Worm (Caenorhabditis elegans) whole organism, late embryonic: ENCODE data around the gene pfd-2.

Source experiments
- C08G9.2 ChIP-seq: sonication (generic microtip); optimal IDR thresholded peaks from 2 replicates; lab custom pipeline; 2016; ENCODE audit warnings: mild to moderate bottlenecking, missing genetic modification characterization, moderate library complexity, missing compliant biosample characterization
- F13H6.1 ChIP-seq: sonication (generic microtip); optimal IDR thresholded peaks from 2 replicates; lab custom pipeline; 2016; ENCODE audit warnings: missing genetic modification characterization, missing compliant biosample characterization
- K02D7.2 ChIP-seq: sonication (generic microtip); optimal IDR thresholded peaks from 2 replicates; lab custom pipeline; 2017; ENCODE audit warnings: mild to moderate bottlenecking, missing genetic modification characterization, missing compliant biosample characterization
- K09A11.1 ChIP-seq: sonication (generic microtip); optimal IDR thresholded peaks from 2 replicates; lab custom pipeline; 2017; ENCODE audit warnings: antibody characterized with exemption, mild to moderate bottlenecking, missing genetic modification characterization, missing compliant biosample characterization; ENCODE audit not compliant: insufficient read depth
- Y22D7AL.16 ChIP-seq: sonication (generic microtip); optimal IDR thresholded peaks from 2 replicates; lab custom pipeline; 2016; ENCODE audit warnings: missing genetic modification characterization, missing compliant biosample characterization
- ahr-1 ChIP-seq: sonication (generic microtip); optimal IDR thresholded peaks from 2 replicates; lab custom pipeline; 2016; ENCODE audit warnings: missing genetic modification characterization, missing compliant biosample characterization
- ama-1 ChIP-seq: fragments of 150-350 bp; optimal IDR thresholded peaks from 2 replicates; lab custom pipeline; 2014
- ceh-14 ChIP-seq: sonication (generic microtip); optimal IDR thresholded peaks from 2 replicates; lab custom pipeline; 2016; ENCODE audit warnings: missing genotype, missing genetic modification characterization, missing compliant biosample characterization
- ceh-18 ChIP-seq: sonication (generic microtip); optimal IDR thresholded peaks from 2 replicates; lab custom pipeline; 2016; ENCODE audit warnings: missing genetic modification characterization, missing compliant biosample characterization
- ceh-19 ChIP-seq: fragments of 200-800 bp; sonication (Bioruptor generic); optimal IDR thresholded peaks from 2 replicates; lab custom pipeline; 2018; ENCODE audit warnings: mild to moderate bottlenecking, missing genetic modification characterization, missing compliant biosample characterization
- ceh-2 ChIP-seq: sonication (generic microtip); optimal IDR thresholded peaks from 2 replicates; lab custom pipeline; 2016; ENCODE audit warnings: missing genotype, missing genetic modification characterization, missing compliant biosample characterization
- ceh-22 ChIP-seq: sonication (generic microtip); optimal IDR thresholded peaks from 2 replicates; lab custom pipeline; 2017; ENCODE audit warnings: missing biosample characterization, missing genetic modification characterization
- ceh-24 ChIP-seq: sonication (generic microtip); optimal IDR thresholded peaks from 2 replicates; lab custom pipeline; 2016; ENCODE audit warnings: mild to moderate bottlenecking, missing genetic modification characterization, missing compliant biosample characterization
- ceh-30 ChIP-seq: fragments of 150-350 bp; optimal IDR thresholded peaks from 2 replicates; lab custom pipeline; 2014; ENCODE audit warnings: missing biosample characterization, missing genetic modification characterization
- ceh-31 ChIP-seq: sonication (generic microtip); optimal IDR thresholded peaks from 2 replicates; lab custom pipeline; 2016; ENCODE audit warnings: missing genetic modification characterization, missing compliant biosample characterization
- ceh-45 ChIP-seq: fragments of 200-800 bp; sonication (Bioruptor generic); IDR thresholded peaks from 2 replicates; pipeline ENCODE4 v1.3.6; 2022; ENCODE audit warnings: missing genetic modification reagents, missing genetic modification characterization, missing compliant biosample characterization
- che-1 ChIP-seq: sonication (generic microtip); optimal IDR thresholded peaks from 2 replicates; lab custom pipeline; 2016; ENCODE audit warnings: mild to moderate bottlenecking, missing genetic modification characterization, missing compliant biosample characterization
- dmd-4 ChIP-seq: sonication (generic microtip); optimal IDR thresholded peaks from 2 replicates; lab custom pipeline; 2016; ENCODE audit warnings: borderline replicate concordance, missing genetic modification characterization, missing compliant biosample characterization
- elt-2 ChIP-seq: sonication (generic microtip); optimal IDR thresholded peaks from 2 replicates; lab custom pipeline; 2016; ENCODE audit warnings: missing genetic modification reagents, missing genetic modification characterization, missing compliant biosample characterization
- elt-4 ChIP-seq: sonication (generic microtip); optimal IDR thresholded peaks from 2 replicates; lab custom pipeline; 2016; ENCODE audit warnings: missing genetic modification characterization, missing compliant biosample characterization
- ets-4 ChIP-seq: sonication (generic microtip); optimal IDR thresholded peaks from 2 replicates; lab custom pipeline; 2016; ENCODE audit warnings: missing genetic modification characterization, missing compliant biosample characterization
- fkh-6 ChIP-seq: sonication (generic microtip); optimal IDR thresholded peaks from 2 replicates; lab custom pipeline; 2016; ENCODE audit warnings: missing genetic modification characterization, missing compliant biosample characterization
- hlh-13 ChIP-seq: fragments of 200-800 bp; sonication (Bioruptor generic); optimal IDR thresholded peaks from 2 replicates; lab custom pipeline; 2018; ENCODE audit warnings: mild to moderate bottlenecking, missing genetic modification characterization, missing compliant biosample characterization
- hlh-30 ChIP-seq: sonication (generic microtip); optimal IDR thresholded peaks from 2 replicates; lab custom pipeline; 2017; ENCODE audit warnings: antibody characterized with exemption, missing genetic modification characterization, missing compliant biosample characterization; ENCODE audit not compliant: insufficient read depth
- hlh-6 ChIP-seq: sonication (generic microtip); optimal IDR thresholded peaks from 2 replicates; lab custom pipeline; 2016; ENCODE audit warnings: missing genotype, missing genetic modification characterization, missing compliant biosample characterization
- lin-11 ChIP-seq: fragments of 200-800 bp; sonication (Bioruptor generic); optimal IDR thresholded peaks from 2 replicates; lab custom pipeline; 2018; ENCODE audit warnings: mild to moderate bottlenecking, missing genetic modification characterization, missing compliant biosample characterization
- madf-2 ChIP-seq: sonication (generic microtip); optimal IDR thresholded peaks from 2 replicates; lab custom pipeline; 2017; ENCODE audit warnings: missing genetic modification characterization, missing compliant biosample characterization
- mec-3 ChIP-seq: sonication (generic microtip); optimal IDR thresholded peaks from 2 replicates; lab custom pipeline; 2016; ENCODE audit warnings: borderline replicate concordance, missing genetic modification characterization, missing compliant biosample characterization
- nfya-1 ChIP-seq: sonication (generic microtip); optimal IDR thresholded peaks from 2 replicates; lab custom pipeline; 2017; ENCODE audit warnings: missing genetic modification characterization, mild to moderate bottlenecking, missing compliant biosample characterization, antibody characterized with exemption, moderate library complexity
- nhr-11 ChIP-seq: fragments of 150-350 bp; optimal IDR thresholded peaks from 2 replicates; lab custom pipeline; 2014; ENCODE audit warnings: missing biosample characterization, missing genetic modification characterization
- nhr-232 ChIP-seq: sonication (generic microtip); optimal IDR thresholded peaks from 2 replicates; lab custom pipeline; 2016; ENCODE audit warnings: missing genetic modification characterization, missing compliant biosample characterization
- npax-4 ChIP-seq: sonication (generic microtip); optimal IDR thresholded peaks from 2 replicates; lab custom pipeline; 2016; ENCODE audit warnings: missing genetic modification characterization, missing compliant biosample characterization
- odd-2 ChIP-seq: sonication (generic microtip); optimal IDR thresholded peaks from 2 replicates; lab custom pipeline; 2017; ENCODE audit warnings: antibody characterized with exemption, mild to moderate bottlenecking, missing genetic modification characterization, missing compliant biosample characterization
- pat-9 ChIP-seq: fragments of 200-800 bp; sonication (Bioruptor generic); optimal IDR thresholded peaks from 2 replicates; lab custom pipeline; 2018; ENCODE audit warnings: mild to moderate bottlenecking, missing genetic modification characterization, moderate library complexity, missing compliant biosample characterization
- pha-2 ChIP-seq: sonication (generic microtip); optimal IDR thresholded peaks from 2 replicates; lab custom pipeline; 2017; ENCODE audit warnings: mild to moderate bottlenecking, missing genetic modification characterization, missing compliant biosample characterization
- pqm-1 ChIP-seq: sonication (generic microtip); optimal IDR thresholded peaks from 2 replicates; lab custom pipeline; 2016; ENCODE audit warnings: missing genetic modification characterization, missing compliant biosample characterization
- pros-1 ChIP-seq: fragments of 150-350 bp; optimal IDR thresholded peaks from 2 replicates; lab custom pipeline; 2014; ENCODE audit warnings: missing biosample characterization, missing genetic modification reagents, missing genetic modification characterization
- sdc-2 ChIP-seq: sonication (generic microtip); optimal IDR thresholded peaks from 2 replicates; lab custom pipeline; 2016; ENCODE audit warnings: missing genotype, missing genetic modification characterization, missing compliant biosample characterization
- sox-2 ChIP-seq: fragments of 200-800 bp; sonication (Bioruptor generic); IDR thresholded peaks from 2 replicates; pipeline ENCODE4 v1.3.6; 2022; ENCODE audit warnings: missing genetic modification reagents, missing genetic modification characterization, missing compliant biosample characterization
- sox-4 ChIP-seq: sonication (generic microtip); optimal IDR thresholded peaks from 2 replicates; lab custom pipeline; 2017; ENCODE audit warnings: mild to moderate bottlenecking, missing genetic modification characterization, inconsistent platforms, missing compliant biosample characterization
- syd-9 ChIP-seq: sonication (generic microtip); optimal IDR thresholded peaks from 2 replicates; lab custom pipeline; 2016; ENCODE audit warnings: mild to moderate bottlenecking, missing genetic modification characterization, moderate library complexity, missing compliant biosample characterization
- ttx-3 ChIP-seq: sonication (generic microtip); optimal IDR thresholded peaks from 2 replicates; lab custom pipeline; 2016; ENCODE audit warnings: missing genetic modification reagents, missing genetic modification characterization, missing compliant biosample characterization
- ztf-16 ChIP-seq: sonication (generic microtip); optimal IDR thresholded peaks from 2 replicates; lab custom pipeline; 2017; ENCODE audit warnings: missing genetic modification characterization, missing compliant biosample characterization

Gene pfd-2

ce11 chrII:4372406-4372805 is 45.9 kb downstream of the pfd-2 start, which contains the start of gene paic-1:
TSS of gene paic-1 (minus strand) at chrII:4372525.
- no peak for TF ChIP-seq ceh-31 (tag; lab: Kevin White, UChicago)
- TF ChIP-seq elt-2 (tag; lab: Kevin White, UChicago), result peak; percentile 74
- no peak for TF ChIP-seq K02D7.2 (tag; lab: Kevin White, UChicago)

- TF ChIP-seq fkh-6 (tag; lab: Kevin White, UChicago), result peak; percentile 48
- no peak for TF ChIP-seq ztf-16 (tag; lab: Kevin White, UChicago)
- TF ChIP-seq dmd-4 (tag; lab: Kevin White, UChicago), result no peak
- no peak for TF ChIP-seq lin-11 (tag; lab: Kevin White, UChicago)
- TF ChIP-seq hlh-13, result no peak
- TF ChIP-seq mec-3, result no peak
Observed at ce11 chrII:4372867-4373397, 46.4 kb downstream of the pfd-2 start.

ce11 chrII:4374885-4375284 is 48.4 kb downstream of the pfd-2 start:
- TF ChIP-seq nhr-232 (tag; lab: Kevin White, UChicago) (no peak), odd-2 (tag; lab: Kevin White, UChicago) (no peak)

ce11 chrII:4376295-4377172 is 50.0 kb downstream of the pfd-2 start, which contains the start of gene ntl-2:
TSS of gene ntl-2 (minus strand) at chrII:4376465.
- no peak for TF ChIP-seq hlh-6 (tag; lab: Kevin White, UChicago)
- TF ChIP-seq ceh-45 (GFP tag; lab: Robert Waterston, UW), result no peak
- peak; percentile 51 for TF ChIP-seq C08G9.2 (tag; lab: Kevin White, UChicago)
- peak; percentile 90 for TF ChIP-seq ceh-18 (tag; lab: Kevin White, UChicago)
- no peak for TF ChIP-seq K09A11.1 (tag; lab: Kevin White, UChicago)
- peak; percentile 99 for TF ChIP-seq nfya-1 (tag; lab: Kevin White, UChicago)
- TF ChIP-seq syd-9 (tag; lab: Kevin White, UChicago), result no peak
- TF ChIP-seq ceh-2 (tag; lab: Kevin White, UChicago), result no peak
- peak; percentile 62 for TF ChIP-seq sdc-2 (tag; lab: Kevin White, UChicago)
- TF ChIP-seq pha-2, result peak; percentile 84
- TF ChIP-seq nhr-232 (tag; lab: Kevin White, UChicago), result no peak
- TF ChIP-seq pat-9, result peak; percentile 63
- TF ChIP-seq sox-2 (GFP tag; lab: Robert Waterston, UW), result peak; percentile 54; the same call in 1 of the 2 replicates
- TF ChIP-seq F13H6.1, result peak; percentile 20
- TF ChIP-seq madf-2, result peak; percentile 88
- no peak for TF ChIP-seq elt-4 (tag; lab: Kevin White, UChicago)
- peak; percentile 66 for TF ChIP-seq ceh-30 (tag; lab: Kevin White, UChicago)
- TF ChIP-seq ama-1 (lab: Kevin White, UChicago), result no peak
- peak; percentile 89 for TF ChIP-seq pros-1 (tag; lab: Kevin White, UChicago)
- no peak for TF ChIP-seq odd-2 (tag; lab: Kevin White, UChicago)
- peak; percentile 92 for TF ChIP-seq hlh-30
- peak; percentile 52 for TF ChIP-seq sox-4 (tag; lab: Kevin White, UChicago)
- no peak for TF ChIP-seq pqm-1 (tag; lab: Kevin White, UChicago)
- no peak for TF ChIP-seq npax-4
- no peak for TF ChIP-seq ceh-24 (tag; lab: Kevin White, UChicago)
- TF ChIP-seq ets-4, result peak; percentile 75
- peak; percentile 43 for TF ChIP-seq Y22D7AL.16 (tag; lab: Kevin White, UChicago)
- no peak for TF ChIP-seq nhr-11
- no peak for TF ChIP-seq ahr-1 (tag; lab: Kevin White, UChicago)
- peak; percentile 67 for TF ChIP-seq che-1 (tag; lab: Kevin White, UChicago)
- peak; percentile 87 for TF ChIP-seq ceh-19 (GFP tag; lab: Kevin White, UChicago)
- TF ChIP-seq ceh-22, result peak; percentile 30
- peak; percentile 52 for TF ChIP-seq hlh-13
- no peak for TF ChIP-seq ttx-3 (tag; lab: Kevin White, UChicago)
- TF ChIP-seq ceh-14 (tag; lab: Kevin White, UChicago), result peak; percentile 60
